Fruit fly (Drosophila melanogaster) whole organism, adult: ENCODE data around the gene LManIII.

Experiments
- CG1620 ChIP-seq: fragments of 200-800 bp; sonication (Bioruptor generic); optimal IDR thresholded peaks from 2 replicates; lab custom pipeline; 2016; ENCODE audit warnings: missing biosample characterization, missing genetic modification characterization
- CG33017 ChIP-seq: fragments of 200-800 bp; sonication (Bioruptor generic); optimal IDR thresholded peaks from 2 replicates; lab custom pipeline; 2018; ENCODE audit warnings: missing biosample characterization, mild to moderate bottlenecking, missing genetic modification characterization, moderate library complexity
- CG7045 ChIP-seq: fragments of 200-800 bp; sonication (Bioruptor generic); optimal IDR thresholded peaks from 2 replicates; lab custom pipeline; 2017; ENCODE audit warnings: missing biosample characterization, mild to moderate bottlenecking, missing genetic modification characterization
- Crg-1 ChIP-seq: fragments of 200-800 bp; sonication (Bioruptor generic); optimal IDR thresholded peaks from 2 replicates; lab custom pipeline; 2016; ENCODE audit warnings: missing biosample characterization, missing genetic modification characterization
- Hr96 ChIP-seq: fragments of 200-800 bp; sonication (Bioruptor generic); optimal IDR thresholded peaks from 2 replicates; lab custom pipeline; 2016; ENCODE audit warnings: missing biosample characterization, missing genetic modification characterization
- Mnt ChIP-seq: fragments of 200-800 bp; sonication (Bioruptor generic); optimal IDR thresholded peaks from 2 replicates; lab custom pipeline; 2016; ENCODE audit warnings: missing biosample characterization, mild to moderate bottlenecking, missing genetic modification characterization
- bab1 ChIP-seq: fragments of 200-800 bp; sonication (Bioruptor generic); optimal IDR thresholded peaks from 3 replicates; lab custom pipeline; 2019; ENCODE audit warnings: missing biosample characterization, mild to moderate bottlenecking, missing genetic modification characterization, moderate library complexity
- cic ChIP-seq: fragments of 200-800 bp; sonication (Bioruptor generic); optimal IDR thresholded peaks from 2 replicates; lab custom pipeline; 2017; ENCODE audit warnings: missing biosample characterization, mild to moderate bottlenecking, missing genetic modification characterization, moderate library complexity
- kay ChIP-seq: fragments of 200-800 bp; sonication (Bioruptor generic); peaks from one replicate; lab custom pipeline; 2016; ENCODE audit warnings: missing biosample characterization, missing genetic modification characterization, borderline replicate concordance
- pad ChIP-seq: fragments of 200-800 bp; sonication (Bioruptor generic); optimal IDR thresholded peaks from 3 replicates; lab custom pipeline; 2017; ENCODE audit warnings: missing biosample characterization, missing genetic modification characterization, mild to moderate bottlenecking, moderate library complexity, missing genetic modification reagents
- toe ChIP-seq: fragments of 200-800 bp; sonication (Bioruptor generic); optimal IDR thresholded peaks from 2 replicates; lab custom pipeline; 2016; ENCODE audit warnings: missing biosample characterization, missing genetic modification characterization

DNA sequence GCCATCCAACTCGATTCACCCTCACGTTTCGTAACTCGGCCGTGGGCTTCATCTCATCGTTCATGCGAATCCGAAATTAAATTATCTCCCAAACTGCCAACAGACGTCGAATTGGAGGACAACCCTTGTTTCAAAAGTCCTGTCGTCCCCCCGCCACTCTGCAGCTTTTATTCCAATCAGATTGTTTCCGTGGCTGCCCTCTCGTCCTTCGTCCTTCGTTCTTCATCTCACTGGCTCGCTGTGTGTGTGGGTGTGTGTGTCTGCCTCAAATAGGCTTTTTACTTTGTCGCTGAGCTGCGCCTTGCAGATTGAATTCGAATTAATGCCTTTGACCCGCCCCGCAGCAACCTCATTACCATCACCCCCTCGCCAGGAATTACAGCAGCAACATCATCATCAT is 25.6 kb upstream of the LManIII start:
- TF ChIP-seq Hr96 (GFP tag; lab: Kevin White, UChicago), result no peak
- TF ChIP-seq CG33017 (tag; lab: Kevin White, UChicago), result no peak
- no peak for TF ChIP-seq CG7045
- no peak for TF ChIP-seq toe (GFP tag; lab: Kevin White, UChicago)
- TF ChIP-seq Mnt (GFP tag; lab: Kevin White, UChicago), result no peak
- no peak for TF ChIP-seq bab1 (GFP tag; lab: Kevin White, UChicago)
- no peak for TF ChIP-seq Crg-1 (GFP tag; lab: Kevin White, UChicago)
- no peak for TF ChIP-seq cic (GFP tag; lab: Kevin White, UChicago)
- TF ChIP-seq CG1620, result no peak
- TF ChIP-seq pad, result no peak
- TF ChIP-seq kay, result no peak
